Worm (Caenorhabditis elegans): ENCODE results near the gene pmp-1.

DNA sequence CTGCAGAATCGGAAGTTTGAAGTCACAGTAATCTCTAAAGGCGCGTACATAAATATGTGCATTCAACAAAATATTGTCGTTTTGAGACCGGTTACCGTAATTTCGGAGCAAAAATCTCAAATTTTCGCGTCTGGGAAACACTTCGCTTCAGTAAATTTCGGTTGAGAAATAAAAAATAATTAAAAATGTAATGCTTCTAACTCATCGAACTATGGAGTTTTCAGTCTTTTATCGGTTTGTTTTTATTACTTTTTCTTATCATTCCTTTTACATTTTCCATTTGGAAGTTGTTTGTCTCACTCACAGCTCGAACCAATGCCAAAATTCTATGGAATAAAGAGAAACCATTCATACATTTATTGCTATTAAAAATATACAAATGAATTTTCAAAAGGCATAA lies 4.7 kb upstream of the pmp-1 start:
- peak; percentile 11 for TF ChIP-seq him-1 (tag; optimal IDR thresholded peaks at IDR 0.05)
- TF ChIP-seq dao-5 (tag; optimal IDR thresholded peaks at IDR 0.05) = no peak
